Fruit fly (Drosophila melanogaster) whole organism, prepupa: ENCODE measurements around the gene Xrcc2.
A peak's percentile ranks its signal among the peaks of the same experiment; 100 is the strongest.

ENCODE experiments used
- CG10631 ChIP-seq: fragments of 200-800 bp; sonication (Bioruptor generic); optimal IDR thresholded peaks from 2 replicates; lab custom pipeline; 2016; ENCODE audit warnings: missing biosample characterization, missing genetic modification characterization
- CG10669 ChIP-seq: fragments of 200-800 bp; sonication (Bioruptor generic); optimal IDR thresholded peaks from 3 replicates; lab custom pipeline; 2018; ENCODE audit warnings: missing biosample characterization, mild to moderate bottlenecking, missing genetic modification characterization, moderate library complexity
- CG11762 ChIP-seq: fragments of 200-800 bp; sonication (Bioruptor generic); optimal IDR thresholded peaks from 3 replicates; lab custom pipeline; 2016; ENCODE audit warnings: missing biosample characterization, missing genetic modification characterization; ENCODE audit not compliant: insufficient read depth
- CG11902 ChIP-seq: fragments of 200-800 bp; sonication (Bioruptor generic); optimal IDR thresholded peaks from 3 replicates; lab custom pipeline; 2016; ENCODE audit warnings: missing biosample characterization, missing genetic modification characterization
- CG15336 ChIP-seq: fragments of 200-800 bp; sonication (Bioruptor generic); IDR thresholded peaks from 2 replicates; pipeline ENCODE4 v1.3.6; 2022; ENCODE audit warnings: missing biosample characterization, missing genetic modification characterization
- CG3032 ChIP-seq: fragments of 200-800 bp; optimal IDR thresholded peaks from 2 replicates; lab custom pipeline; 2019; ENCODE audit warnings: missing biosample characterization, mild to moderate bottlenecking, missing genetic modification characterization, moderate library complexity
- CG31627 ChIP-seq: fragments of 200-800 bp; sonication (Bioruptor generic); optimal IDR thresholded peaks from 3 replicates; lab custom pipeline; 2016; ENCODE audit warnings: missing biosample characterization, missing genetic modification characterization
- CG32006 ChIP-seq: fragments of 200-800 bp; sonication (Bioruptor generic); optimal IDR thresholded peaks from 3 replicates; lab custom pipeline; 2017; ENCODE audit warnings: missing biosample characterization, mild to moderate bottlenecking, missing genetic modification characterization
- CG34406 ChIP-seq: fragments of 200-800 bp; sonication (Bioruptor generic); optimal IDR thresholded peaks from 3 replicates; lab custom pipeline; 2016; ENCODE audit warnings: missing biosample characterization, missing genetic modification characterization
- CG3919 ChIP-seq: fragments of 200-800 bp; sonication (Bioruptor generic); optimal IDR thresholded peaks from 3 replicates; lab custom pipeline; 2016; ENCODE audit warnings: missing biosample characterization, missing genetic modification characterization
- CG6276 ChIP-seq: fragments of 200-800 bp; sonication (Bioruptor generic); optimal IDR thresholded peaks from 2 replicates; lab custom pipeline; 2017; ENCODE audit warnings: missing biosample characterization, mild to moderate bottlenecking, missing genetic modification characterization
- CG6792 ChIP-seq: fragments of 200-800 bp; sonication (Bioruptor generic); optimal IDR thresholded peaks from 3 replicates; lab custom pipeline; 2016; ENCODE audit warnings: missing biosample characterization, missing genetic modification characterization
- CG6808 ChIP-seq: fragments of 200-800 bp; sonication (Bioruptor generic); optimal IDR thresholded peaks from 3 replicates; lab custom pipeline; 2017; ENCODE audit warnings: missing biosample characterization, missing genetic modification characterization, mild to moderate bottlenecking, moderate library complexity, missing genetic modification reagents
- CG6854 ChIP-seq: fragments of 200-800 bp; sonication (Bioruptor generic); optimal IDR thresholded peaks from 2 replicates; lab custom pipeline; 2017; ENCODE audit warnings: missing biosample characterization, mild to moderate bottlenecking, missing genetic modification characterization
- CG7368 ChIP-seq: fragments of 200-800 bp; sonication (Bioruptor generic); optimal IDR thresholded peaks from 3 replicates; lab custom pipeline; 2016; ENCODE audit warnings: missing biosample characterization, missing genetic modification characterization
- CG8319 ChIP-seq: fragments of 200-800 bp; sonication (Bioruptor generic); optimal IDR thresholded peaks from 3 replicates; lab custom pipeline; 2016; ENCODE audit warnings: missing biosample characterization, missing genetic modification characterization
- CG8632 ChIP-seq: fragments of 200-800 bp; sonication (Bioruptor generic); optimal IDR thresholded peaks from 3 replicates; lab custom pipeline; 2016; ENCODE audit warnings: missing biosample characterization, missing genetic modification characterization
- CG9139 ChIP-seq: fragments of 200-800 bp; sonication (Bioruptor generic); optimal IDR thresholded peaks from 3 replicates; lab custom pipeline; 2017; ENCODE audit warnings: missing biosample characterization, mild to moderate bottlenecking, missing genetic modification characterization
- Eip78C ChIP-seq: fragments of 200-800 bp; sonication (Bioruptor generic); peaks from one replicate; lab custom pipeline; 2016; ENCODE audit warnings: missing biosample characterization, missing genetic modification characterization
- Hr39 ChIP-seq: fragments of 200-800 bp; sonication (Bioruptor generic); optimal IDR thresholded peaks from 2 replicates; lab custom pipeline; 2016; ENCODE audit warnings: missing biosample characterization, missing genetic modification characterization
- Met ChIP-seq: fragments of 200-800 bp; sonication (Bioruptor generic); optimal IDR thresholded peaks from 3 replicates; lab custom pipeline; 2016; ENCODE audit warnings: missing biosample characterization, missing genetic modification characterization
- OdsH ChIP-seq: fragments of 200-800 bp; sonication (Bioruptor generic); optimal IDR thresholded peaks from 3 replicates; lab custom pipeline; 2016; ENCODE audit warnings: missing biosample characterization, missing genetic modification characterization
- Smox ChIP-seq: fragments of 200-800 bp; sonication (Bioruptor generic); optimal IDR thresholded peaks from 3 replicates; lab custom pipeline; 2016; ENCODE audit warnings: missing biosample characterization, missing genetic modification characterization
- Sox102F ChIP-seq: fragments of 200-800 bp; sonication (Bioruptor generic); optimal IDR thresholded peaks from 2 replicates; lab custom pipeline; 2016; ENCODE audit warnings: missing biosample characterization, mild to moderate bottlenecking, missing genetic modification characterization
- Sox14 ChIP-seq: fragments of 200-800 bp; sonication (Bioruptor generic); optimal IDR thresholded peaks from 3 replicates; lab custom pipeline; 2016; ENCODE audit warnings: missing biosample characterization, missing genetic modification characterization
- achi ChIP-seq: fragments of 200-800 bp; sonication (Bioruptor generic); optimal IDR thresholded peaks from 3 replicates; lab custom pipeline; 2016; ENCODE audit warnings: missing biosample characterization, missing genetic modification characterization
- acj6 ChIP-seq: fragments of 200-800 bp; sonication (Bioruptor generic); optimal IDR thresholded peaks from 3 replicates; lab custom pipeline; 2016; ENCODE audit warnings: missing biosample characterization, missing genetic modification characterization
- cyc ChIP-seq: fragments of 200-800 bp; sonication (Bioruptor generic); optimal IDR thresholded peaks from 3 replicates; lab custom pipeline; 2016; ENCODE audit warnings: missing biosample characterization, missing genetic modification characterization
- dsx ChIP-seq: fragments of 200-800 bp; optimal IDR thresholded peaks from 3 replicates; lab custom pipeline; 2019; ENCODE audit warnings: missing biosample characterization, mild to moderate bottlenecking, missing genetic modification characterization, moderate library complexity; ENCODE audit not compliant: poor library complexity, severe bottlenecking
- eg ChIP-seq: fragments of 200-800 bp; sonication (Bioruptor generic); IDR thresholded peaks from 3 replicates; pipeline ENCODE4 v1.3.6; 2022; ENCODE audit warnings: missing biosample characterization, missing genetic modification characterization
- esn ChIP-seq: fragments of 200-800 bp; sonication (Bioruptor generic); optimal IDR thresholded peaks from 2 replicates; lab custom pipeline; 2016; ENCODE audit warnings: missing biosample characterization, mild to moderate bottlenecking, missing genetic modification characterization, moderate library complexity
- fd59A ChIP-seq: fragments of 200-800 bp; sonication (Bioruptor generic); optimal IDR thresholded peaks from 2 replicates; lab custom pipeline; 2017; ENCODE audit warnings: missing biosample characterization, mild to moderate bottlenecking, missing genetic modification characterization, missing genetic modification reagents
- lz ChIP-seq: fragments of 200-800 bp; sonication (Bioruptor generic); optimal IDR thresholded peaks from 3 replicates; lab custom pipeline; 2016; ENCODE audit warnings: missing biosample characterization, missing genetic modification characterization
- pdm3 ChIP-seq: fragments of 200-800 bp; sonication (Bioruptor generic); optimal IDR thresholded peaks from 3 replicates; lab custom pipeline; 2016; ENCODE audit warnings: missing biosample characterization, missing genetic modification characterization
- ss ChIP-seq, 2 experiments: fragments of 200-800 bp; sonication (Bioruptor generic); optimal IDR thresholded peaks; 2 replicates in 1 of 2; 3 replicates in 1 of 2; lab custom pipeline; 2017 to 2018; ENCODE audit warnings: mild to moderate bottlenecking in 2 of 2, missing biosample characterization in 2 of 2, missing genetic modification characterization in 2 of 2, moderate library complexity in 1 of 2
- svp ChIP-seq: fragments of 200-800 bp; sonication (Bioruptor generic); peaks from one replicate; lab custom pipeline; 2016; ENCODE audit warnings: missing biosample characterization, missing genetic modification characterization
- topi ChIP-seq: fragments of 200-800 bp; sonication (Bioruptor generic); optimal IDR thresholded peaks from 3 replicates; lab custom pipeline; 2016; ENCODE audit warnings: missing biosample characterization, missing genetic modification characterization
- vri ChIP-seq: fragments of 200-800 bp; sonication (Bioruptor generic); optimal IDR thresholded peaks from 3 replicates; lab custom pipeline; 2016; ENCODE audit warnings: missing biosample characterization, mild to moderate bottlenecking, missing genetic modification characterization

Xrcc2 gene

dm6 chrX:18533308-18533707, 33.4 kb downstream of the Xrcc2 start:
- TF ChIP-seq Sox102F: peak; percentile 16
- peak; percentile 80 for TF ChIP-seq svp (GFP tag; lab: Kevin White, UChicago)
- TF ChIP-seq CG34406 (GFP tag; lab: Kevin White, UChicago): peak; percentile 11
- peak; percentile 23 for TF ChIP-seq Sox14 (GFP tag; lab: Kevin White, UChicago)
- TF ChIP-seq CG10669 (GFP tag; lab: Kevin White, UChicago): no peak
- TF ChIP-seq CG3919: peak; percentile 3
- no peak for TF ChIP-seq CG9139
- peak; percentile 5 for TF ChIP-seq Met (GFP tag; lab: Kevin White, UChicago)
- peak; percentile 5 for TF ChIP-seq CG6808 (GFP tag; lab: Kevin White, UChicago)
- TF ChIP-seq CG11762 (GFP tag; lab: Kevin White, UChicago): no peak
- TF ChIP-seq CG11902: no peak
- TF ChIP-seq CG31627 (GFP tag; lab: Kevin White, UChicago): peak; percentile 19
- TF ChIP-seq lz: peak; percentile 39
- TF ChIP-seq acj6 (GFP tag; lab: Kevin White, UChicago): peak; percentile 16
- TF ChIP-seq pdm3 (GFP tag; lab: Kevin White, UChicago): peak; percentile 18
- TF ChIP-seq Hr39 (GFP tag; lab: Kevin White, UChicago): peak; percentile 20
- TF ChIP-seq CG8319 (GFP tag; lab: Kevin White, UChicago): no peak
- no peak for TF ChIP-seq cyc (GFP tag; lab: Kevin White, UChicago)
- no peak for TF ChIP-seq ss (GFP tag; optimal IDR thresholded peaks at IDR 0.05; lab: Kevin White, UChicago)
- TF ChIP-seq CG3032 (tag; lab: Kevin White, UChicago): no peak
- TF ChIP-seq Eip78C: peak; percentile 84
- peak; percentile 25 for TF ChIP-seq CG8632 (GFP tag; lab: Kevin White, UChicago)
- TF ChIP-seq CG6276 (GFP tag; lab: Kevin White, UChicago): no peak
- TF ChIP-seq achi (GFP tag; lab: Kevin White, UChicago): peak; percentile 23
- peak; percentile 39 for TF ChIP-seq topi (GFP tag; lab: Kevin White, UChicago)
- TF ChIP-seq esn (GFP tag; lab: Kevin White, UChicago): peak; percentile 53
- no peak for TF ChIP-seq CG7368
- no peak for TF ChIP-seq CG6854
- peak; percentile 13 for TF ChIP-seq OdsH (GFP tag; lab: Kevin White, UChicago)
- no peak for TF ChIP-seq CG10631 (GFP tag; lab: Kevin White, UChicago)
- peak; percentile 13 for TF ChIP-seq CG32006 (GFP tag; lab: Kevin White, UChicago)
- TF ChIP-seq Smox (GFP tag; lab: Kevin White, UChicago): peak; percentile 36
- no peak for TF ChIP-seq vri
- no peak for TF ChIP-seq fd59A
- TF ChIP-seq CG6792 (GFP tag; lab: Kevin White, UChicago): peak; percentile 10
- TF ChIP-seq, all 60 proteins: peak for 21

DNA sequence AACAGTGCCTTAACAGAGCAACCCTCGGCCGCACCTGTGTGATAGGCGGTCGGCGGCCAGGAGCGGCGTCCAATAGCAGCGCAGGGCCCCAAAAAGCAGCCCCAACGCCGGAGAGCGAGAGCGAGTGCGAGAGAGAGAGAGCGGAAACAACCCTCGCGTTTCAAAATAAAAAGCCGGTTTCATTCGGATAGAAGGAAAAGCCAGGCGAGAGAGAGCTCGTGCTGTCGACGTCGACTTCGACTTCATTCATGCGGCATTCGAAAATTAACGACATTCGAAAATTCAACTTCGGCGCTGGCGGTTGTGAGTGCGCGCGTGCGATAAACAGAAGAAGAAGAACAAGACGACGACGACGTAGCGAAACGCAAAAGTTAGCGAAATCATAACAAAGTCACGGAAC, 34.5 kb downstream of the Xrcc2 start:
- TF ChIP-seq dsx (GFP tag; lab: Kevin White, UChicago) (peak; percentile 10), svp (GFP tag; lab: Kevin White, UChicago) (peak; percentile 50), eg (GFP tag; lab: Robert Waterston, UW) (peak; percentile 18; the same call in 1 of the 3 replicates), ss (GFP tag; optimal IDR thresholded peaks at IDR 0.05; lab: Kevin White, UChicago) (peak in 1 of 2 experiments; percentile 6), CG8319 (GFP tag; lab: Kevin White, UChicago) (no peak), CG11902 (peak; percentile 48), CG34406 (GFP tag; lab: Kevin White, UChicago) (no peak), pdm3 (GFP tag; lab: Kevin White, UChicago) (no peak), Eip78C (peak; percentile 57), CG6854 (peak; percentile 67), CG15336 (peak; percentile 34; the same call in 1 of the 2 replicates), CG9139 (peak; percentile 23)
